Worm (Caenorhabditis elegans): ENCODE measurements around the gene fbxa-84.
"Not testable (repeated sequence)": the region's sequence is repeated elsewhere in the genome, so short reads cannot be mapped to it uniquely, and the experiment has no call there.

DNA sequence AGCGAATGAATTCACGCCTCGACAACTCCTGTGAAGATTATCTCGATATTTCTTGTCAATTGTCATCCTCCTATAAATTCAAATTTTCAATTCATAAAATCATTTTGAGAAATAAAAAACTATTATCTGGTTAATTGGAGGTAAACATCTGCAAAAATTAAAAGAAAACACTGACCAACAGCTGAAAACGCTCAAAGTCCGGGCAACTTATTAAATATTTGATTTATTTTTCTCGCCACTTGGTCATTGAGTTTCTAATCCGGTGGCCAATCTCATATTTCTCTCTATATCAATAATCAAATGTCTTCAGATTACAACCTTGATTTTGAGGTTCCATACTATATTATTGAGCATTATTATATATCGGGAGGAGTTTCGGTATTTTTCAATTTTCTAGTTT is 29.6 kb downstream of the fbxa-84 start, which contains the start of gene sri-24:
- not testable (repeated sequence) for TF ChIP-seq ztf-23 (GFP tag; IDR thresholded peaks at IDR 0.05); T22C8.4 (GFP tag; IDR thresholded peaks at IDR 0.05); klf-2 (GFP tag; conservative IDR thresholded peaks at IDR 0.05); flt-1 (GFP tag; IDR thresholded peaks at IDR 0.05); tab-1 (GFP tag; IDR thresholded peaks at IDR 0.05); med-1 (GFP tag; optimal IDR thresholded peaks at IDR 0.05; ENCODE audit: insufficient read depth)
